Worm (Caenorhabditis elegans) whole organism, young adult: Measurements from ENCODE around the gene C26F1.1.

Source experiments
- efl-1 ChIP-seq: fragments of 150-350 bp; optimal IDR thresholded peaks from 2 replicates; lab custom pipeline; 2014; ENCODE audit warnings: missing biosample characterization, missing genetic modification reagents, missing genetic modification characterization
- hrde-1 ChIP-seq: sonication (generic microtip); optimal IDR thresholded peaks from 2 replicates; lab custom pipeline; 2016; ENCODE audit warnings: missing genetic modification characterization, mild to moderate bottlenecking, missing compliant biosample characterization, moderate library complexity, missing genotype, missing genetic modification reagents, borderline replicate concordance
- lag-1 ChIP-seq: fragments of 200-800 bp; sonication (Bioruptor generic); IDR thresholded peaks from 2 replicates; pipeline ENCODE4 v1.3.6; 2022; ENCODE audit warnings: missing genetic modification reagents, missing genetic modification characterization, missing compliant biosample characterization
- nhr-120 ChIP-seq: fragments of 200-800 bp; sonication (Bioruptor generic); IDR thresholded peaks from 2 replicates; pipeline ENCODE4 v1.3.6; 2022; ENCODE audit warnings: missing genetic modification characterization, missing compliant biosample characterization
- nhr-90 ChIP-seq: sonication (generic microtip); optimal IDR thresholded peaks from 2 replicates; lab custom pipeline; 2016; ENCODE audit warnings: missing genotype, mild to moderate bottlenecking, missing genetic modification characterization, missing compliant biosample characterization

DNA sequence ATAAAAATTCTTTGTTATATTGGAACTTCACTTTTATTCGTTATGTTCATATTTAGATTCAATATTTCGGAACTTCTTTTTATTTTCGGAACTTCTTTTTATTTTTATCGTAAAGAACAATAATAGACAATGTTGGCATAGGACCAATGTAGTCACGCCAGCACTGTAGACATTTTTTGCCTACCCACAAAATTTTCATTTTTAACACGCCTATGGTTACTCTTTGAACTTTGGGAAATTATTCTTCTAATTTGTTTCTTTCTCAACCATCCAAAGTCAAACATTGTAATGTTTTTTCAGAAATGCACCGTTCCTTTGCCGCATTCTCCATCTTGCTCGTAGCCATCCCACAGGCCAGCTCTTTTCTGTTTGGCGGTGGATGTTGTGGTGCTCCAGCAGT is at the start of gene C26F1.1:
- TF ChIP-seq hrde-1: no peak
- no peak for TF ChIP-seq nhr-90 (tag; lab: Kevin White, UChicago)
- TF ChIP-seq lag-1 (GFP tag; lab: Robert Waterston, UW): no peak
- no peak for TF ChIP-seq efl-1 (GFP tag; lab: Kevin White, UChicago)
- TF ChIP-seq nhr-120: no peak
